Fruit fly (Drosophila melanogaster): ENCODE data around the gene CG34427.

DNA sequence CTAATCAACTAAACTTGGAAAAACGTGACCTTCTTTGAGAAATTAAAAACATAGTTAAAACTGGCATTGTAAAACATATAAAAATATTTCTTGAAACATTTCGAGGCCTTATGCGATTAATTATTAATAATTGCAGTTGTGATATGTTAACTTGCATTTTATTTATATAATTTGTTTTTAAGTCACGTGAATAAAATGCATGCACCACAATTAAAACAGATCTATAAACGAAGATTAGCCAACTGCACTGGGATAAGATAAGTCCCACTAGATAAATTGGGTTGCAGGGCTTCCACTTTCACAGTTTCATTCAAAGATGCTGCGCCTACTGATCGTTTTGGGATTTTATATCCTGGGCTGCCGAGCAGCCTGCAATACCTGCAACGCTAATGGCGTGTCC, 5.5 kb downstream of the CG34427 start, which contains the start of gene CG13309:
- no peak for TF ChIP-seq Hr78 (GFP tag; optimal IDR thresholded peaks at IDR 0.05)
- no peak for TF ChIP-seq psq (GFP tag; optimal IDR thresholded peaks at IDR 0.05)
- TF ChIP-seq Hnf4 (GFP tag; optimal IDR thresholded peaks at IDR 0.05), result no peak

All from whole organism, wandering third instar larva.